Worm (Caenorhabditis elegans): ENCODE results near the gene Y43B11AR.3.

DNA sequence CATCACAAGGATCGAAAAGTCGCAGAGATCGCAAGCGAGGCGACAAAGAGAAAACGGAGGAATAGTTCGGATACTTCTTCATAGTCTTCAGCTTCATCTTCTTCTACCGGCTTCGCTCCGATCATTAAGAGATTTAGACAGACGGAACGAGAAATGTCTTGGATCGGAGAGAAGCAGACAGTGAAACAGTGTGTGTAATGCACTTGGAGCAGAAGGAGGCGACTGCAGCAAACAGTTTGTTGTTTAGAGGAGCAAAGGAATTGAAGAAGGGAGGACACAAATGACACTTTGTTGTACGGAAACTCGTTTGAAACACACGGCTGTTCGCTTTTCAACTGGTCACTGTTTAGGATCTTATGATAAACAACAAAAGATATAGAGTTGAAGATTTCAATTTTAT, 15.9 kb upstream of the Y43B11AR.3 start:
- no peak for TF ChIP-seq pqm-1 (tag; optimal IDR thresholded peaks at IDR 0.05)
- no peak for TF ChIP-seq madf-9 (GFP tag; conservative IDR thresholded peaks at IDR 0.05)
- peak; percentile 31; the same call in 1 of the 2 replicates for TF ChIP-seq hmg-1.1 (GFP tag; IDR thresholded peaks at IDR 0.05)
- no peak for TF ChIP-seq nhr-48 (tag; optimal IDR thresholded peaks at IDR 0.05)
- TF ChIP-seq dmd-9 (GFP tag; IDR thresholded peaks at IDR 0.05), result no peak
- TF ChIP-seq zip-11 (GFP tag; IDR thresholded peaks at IDR 0.05), result no peak
- no peak for TF ChIP-seq mxl-2 (GFP tag; conservative IDR thresholded peaks at IDR 0.05)
- no peak for TF ChIP-seq ama-1 (optimal IDR thresholded peaks at IDR 0.05)

All from whole organism, L4 larva.